Worm (Caenorhabditis elegans): ENCODE results near the gene crn-3.

ce11 chrII:10547803-10548693, 39.8 kb upstream of the crn-3 start:
- peak; percentile 94 for TF ChIP-seq ama-1 (optimal IDR thresholded peaks at IDR 0.05)
- TF ChIP-seq ama-1 (GFP tag; optimal IDR thresholded peaks at IDR 0.05), result peak in 1 of 2 experiments; percentile 9
- no peak for TF ChIP-seq attf-5 (GFP tag; optimal IDR thresholded peaks at IDR 0.05)
- no peak for TF ChIP-seq rec-8 (tag; optimal IDR thresholded peaks at IDR 0.05)
- no peak for TF ChIP-seq fkh-3 (tag; optimal IDR thresholded peaks at IDR 0.05)
- TF ChIP-seq ztf-3 (GFP tag; optimal IDR thresholded peaks at IDR 0.05), result no peak
- no peak for TF ChIP-seq snpc-1.1 (tag; optimal IDR thresholded peaks at IDR 0.05; ENCODE audit: insufficient read depth)
- no peak for TF ChIP-seq let-607 (tag; optimal IDR thresholded peaks at IDR 0.05)
- TF ChIP-seq pha-4 (tag; optimal IDR thresholded peaks at IDR 0.05), result no peak
- no peak for TF ChIP-seq F37B4.10 (GFP tag; IDR thresholded peaks at IDR 0.05)
- no peak for TF ChIP-seq T07F8.4 (tag; optimal IDR thresholded peaks at IDR 0.05)
- TF ChIP-seq C06A6.2 (GFP tag; conservative IDR thresholded peaks at IDR 0.05), result no peak; the same call in 1 of the 2 replicates
- no peak for TF ChIP-seq nfya-1 (tag; optimal IDR thresholded peaks at IDR 0.05; ENCODE audit: borderline replicate concordance, insufficient read depth)
- no peak for TF ChIP-seq atf-7 (tag; optimal IDR thresholded peaks at IDR 0.05)
